Worm (Caenorhabditis elegans) whole organism, late embryonic: ENCODE data around the gene C25A11.2.

ENCODE experiments used
- C08G9.2 ChIP-seq: sonication (generic microtip); optimal IDR thresholded peaks from 2 replicates; lab custom pipeline; 2016; ENCODE audit warnings: mild to moderate bottlenecking, missing genetic modification characterization, moderate library complexity, missing compliant biosample characterization
- F13H6.1 ChIP-seq: sonication (generic microtip); optimal IDR thresholded peaks from 2 replicates; lab custom pipeline; 2016; ENCODE audit warnings: missing genetic modification characterization, missing compliant biosample characterization
- K09A11.1 ChIP-seq: sonication (generic microtip); optimal IDR thresholded peaks from 2 replicates; lab custom pipeline; 2017; ENCODE audit warnings: antibody characterized with exemption, mild to moderate bottlenecking, missing genetic modification characterization, missing compliant biosample characterization; ENCODE audit not compliant: insufficient read depth
- Y22D7AL.16 ChIP-seq: sonication (generic microtip); optimal IDR thresholded peaks from 2 replicates; lab custom pipeline; 2016; ENCODE audit warnings: missing genetic modification characterization, missing compliant biosample characterization
- ahr-1 ChIP-seq: sonication (generic microtip); optimal IDR thresholded peaks from 2 replicates; lab custom pipeline; 2016; ENCODE audit warnings: missing genetic modification characterization, missing compliant biosample characterization
- ama-1 ChIP-seq: fragments of 150-350 bp; optimal IDR thresholded peaks from 2 replicates; lab custom pipeline; 2014
- ceh-14 ChIP-seq: sonication (generic microtip); optimal IDR thresholded peaks from 2 replicates; lab custom pipeline; 2016; ENCODE audit warnings: missing genotype, missing genetic modification characterization, missing compliant biosample characterization
- ceh-18 ChIP-seq: sonication (generic microtip); optimal IDR thresholded peaks from 2 replicates; lab custom pipeline; 2016; ENCODE audit warnings: missing genetic modification characterization, missing compliant biosample characterization
- ceh-2 ChIP-seq: sonication (generic microtip); optimal IDR thresholded peaks from 2 replicates; lab custom pipeline; 2016; ENCODE audit warnings: missing genotype, missing genetic modification characterization, missing compliant biosample characterization
- ceh-22 ChIP-seq: sonication (generic microtip); optimal IDR thresholded peaks from 2 replicates; lab custom pipeline; 2017; ENCODE audit warnings: missing biosample characterization, missing genetic modification characterization
- ceh-24 ChIP-seq: sonication (generic microtip); optimal IDR thresholded peaks from 2 replicates; lab custom pipeline; 2016; ENCODE audit warnings: mild to moderate bottlenecking, missing genetic modification characterization, missing compliant biosample characterization
- ceh-30 ChIP-seq: fragments of 150-350 bp; optimal IDR thresholded peaks from 2 replicates; lab custom pipeline; 2014; ENCODE audit warnings: missing biosample characterization, missing genetic modification characterization
- ceh-31 ChIP-seq: sonication (generic microtip); optimal IDR thresholded peaks from 2 replicates; lab custom pipeline; 2016; ENCODE audit warnings: missing genetic modification characterization, missing compliant biosample characterization
- ceh-6 ChIP-seq: fragments of 200-800 bp; sonication (Bioruptor generic); optimal IDR thresholded peaks from 2 replicates; lab custom pipeline; 2018; ENCODE audit warnings: mild to moderate bottlenecking, missing genetic modification characterization, missing compliant biosample characterization
- ceh-9 ChIP-seq: sonication (generic microtip); optimal IDR thresholded peaks from 2 replicates; lab custom pipeline; 2016; ENCODE audit warnings: mild to moderate bottlenecking, missing genetic modification characterization, inconsistent platforms, missing compliant biosample characterization
- che-1 ChIP-seq: sonication (generic microtip); optimal IDR thresholded peaks from 2 replicates; lab custom pipeline; 2016; ENCODE audit warnings: mild to moderate bottlenecking, missing genetic modification characterization, missing compliant biosample characterization
- dve-1 ChIP-seq: sonication (generic microtip); optimal IDR thresholded peaks from 2 replicates; lab custom pipeline; 2017; ENCODE audit warnings: antibody characterized with exemption, mild to moderate bottlenecking, missing genetic modification characterization, missing compliant biosample characterization
- elt-2 ChIP-seq: sonication (generic microtip); optimal IDR thresholded peaks from 2 replicates; lab custom pipeline; 2016; ENCODE audit warnings: missing genetic modification reagents, missing genetic modification characterization, missing compliant biosample characterization
- eyg-1 ChIP-seq: sonication (generic microtip); optimal IDR thresholded peaks from 2 replicates; lab custom pipeline; 2016; ENCODE audit warnings: missing genotype, missing genetic modification characterization, missing compliant biosample characterization
- fax-1 ChIP-seq: sonication (generic microtip); optimal IDR thresholded peaks from 2 replicates; lab custom pipeline; 2016; ENCODE audit warnings: missing genotype, missing genetic modification characterization, missing compliant biosample characterization
- fkh-6 ChIP-seq: sonication (generic microtip); optimal IDR thresholded peaks from 2 replicates; lab custom pipeline; 2016; ENCODE audit warnings: missing genetic modification characterization, missing compliant biosample characterization
- gmeb-2 ChIP-seq: sonication (generic microtip); optimal IDR thresholded peaks from 2 replicates; lab custom pipeline; 2016; ENCODE audit warnings: missing genetic modification characterization, inconsistent platforms, missing compliant biosample characterization
- hlh-13 ChIP-seq: fragments of 200-800 bp; sonication (Bioruptor generic); optimal IDR thresholded peaks from 2 replicates; lab custom pipeline; 2018; ENCODE audit warnings: mild to moderate bottlenecking, missing genetic modification characterization, missing compliant biosample characterization
- hlh-15 ChIP-seq: sonication (generic microtip); optimal IDR thresholded peaks from 2 replicates; lab custom pipeline; 2016; ENCODE audit warnings: missing genetic modification characterization, missing compliant biosample characterization
- hlh-30 ChIP-seq: sonication (generic microtip); optimal IDR thresholded peaks from 2 replicates; lab custom pipeline; 2017; ENCODE audit warnings: antibody characterized with exemption, missing genetic modification characterization, missing compliant biosample characterization; ENCODE audit not compliant: insufficient read depth
- hlh-6 ChIP-seq: sonication (generic microtip); optimal IDR thresholded peaks from 2 replicates; lab custom pipeline; 2016; ENCODE audit warnings: missing genotype, missing genetic modification characterization, missing compliant biosample characterization
- hlh-8 ChIP-seq: sonication (generic microtip); optimal IDR thresholded peaks from 2 replicates; lab custom pipeline; 2016; ENCODE audit warnings: missing genotype, missing genetic modification characterization, missing compliant biosample characterization
- lin-11 ChIP-seq: fragments of 200-800 bp; sonication (Bioruptor generic); optimal IDR thresholded peaks from 2 replicates; lab custom pipeline; 2018; ENCODE audit warnings: mild to moderate bottlenecking, missing genetic modification characterization, missing compliant biosample characterization
- madf-2 ChIP-seq: sonication (generic microtip); optimal IDR thresholded peaks from 2 replicates; lab custom pipeline; 2017; ENCODE audit warnings: missing genetic modification characterization, missing compliant biosample characterization
- mec-3 ChIP-seq: sonication (generic microtip); optimal IDR thresholded peaks from 2 replicates; lab custom pipeline; 2016; ENCODE audit warnings: borderline replicate concordance, missing genetic modification characterization, missing compliant biosample characterization
- nfya-1 ChIP-seq: sonication (generic microtip); optimal IDR thresholded peaks from 2 replicates; lab custom pipeline; 2017; ENCODE audit warnings: missing genetic modification characterization, mild to moderate bottlenecking, missing compliant biosample characterization, antibody characterized with exemption, moderate library complexity
- nhr-11 ChIP-seq: fragments of 150-350 bp; optimal IDR thresholded peaks from 2 replicates; lab custom pipeline; 2014; ENCODE audit warnings: missing biosample characterization, missing genetic modification characterization
- nhr-232 ChIP-seq: sonication (generic microtip); optimal IDR thresholded peaks from 2 replicates; lab custom pipeline; 2016; ENCODE audit warnings: missing genetic modification characterization, missing compliant biosample characterization
- npax-4 ChIP-seq: sonication (generic microtip); optimal IDR thresholded peaks from 2 replicates; lab custom pipeline; 2016; ENCODE audit warnings: missing genetic modification characterization, missing compliant biosample characterization
- odd-2 ChIP-seq: sonication (generic microtip); optimal IDR thresholded peaks from 2 replicates; lab custom pipeline; 2017; ENCODE audit warnings: antibody characterized with exemption, mild to moderate bottlenecking, missing genetic modification characterization, missing compliant biosample characterization
- pha-2 ChIP-seq: sonication (generic microtip); optimal IDR thresholded peaks from 2 replicates; lab custom pipeline; 2017; ENCODE audit warnings: mild to moderate bottlenecking, missing genetic modification characterization, missing compliant biosample characterization
- ref-2 ChIP-seq: sonication (generic microtip); optimal IDR thresholded peaks from 2 replicates; lab custom pipeline; 2016; ENCODE audit warnings: missing genetic modification characterization, missing compliant biosample characterization
- rnt-1 ChIP-seq: sonication (generic microtip); optimal IDR thresholded peaks from 2 replicates; lab custom pipeline; 2016; ENCODE audit warnings: missing genetic modification characterization, missing compliant biosample characterization
- sdc-2 ChIP-seq: sonication (generic microtip); optimal IDR thresholded peaks from 2 replicates; lab custom pipeline; 2016; ENCODE audit warnings: missing genotype, missing genetic modification characterization, missing compliant biosample characterization
- sox-2 ChIP-seq: fragments of 200-800 bp; sonication (Bioruptor generic); IDR thresholded peaks from 2 replicates; pipeline ENCODE4 v1.3.6; 2022; ENCODE audit warnings: missing genetic modification reagents, missing genetic modification characterization, missing compliant biosample characterization
- sox-4 ChIP-seq: sonication (generic microtip); optimal IDR thresholded peaks from 2 replicates; lab custom pipeline; 2017; ENCODE audit warnings: mild to moderate bottlenecking, missing genetic modification characterization, inconsistent platforms, missing compliant biosample characterization
- tbx-2 ChIP-seq: sonication (generic microtip); optimal IDR thresholded peaks from 2 replicates; lab custom pipeline; 2016; ENCODE audit warnings: missing genetic modification characterization, missing compliant biosample characterization
- ttx-3 ChIP-seq: sonication (generic microtip); optimal IDR thresholded peaks from 2 replicates; lab custom pipeline; 2016; ENCODE audit warnings: missing genetic modification reagents, missing genetic modification characterization, missing compliant biosample characterization
- unc-3 ChIP-seq, 2 experiments: fragments of 200-800 bp in 1 of 2; sonication (Bioruptor generic) in 1 of 2; sonication (generic microtip) in 1 of 2; conservative IDR thresholded peaks in 1 of 2; optimal IDR thresholded peaks in 1 of 2; 2 replicates each; pipeline versions ENCODE4 v1.3.6 to Lab custom; 2016 to 2022; ENCODE audit warnings: missing compliant biosample characterization in 2 of 2, missing genetic modification characterization in 2 of 2, missing genetic modification reagents in 1 of 2
- unc-42 ChIP-seq: sonication (generic microtip); optimal IDR thresholded peaks from 2 replicates; lab custom pipeline; 2016; ENCODE audit warnings: missing genotype, missing genetic modification characterization, missing compliant biosample characterization
- unc-55 ChIP-seq: sonication (generic microtip); optimal IDR thresholded peaks from 2 replicates; lab custom pipeline; 2017; ENCODE audit warnings: missing biosample characterization, missing genetic modification reagents, missing genetic modification characterization
- unc-86 ChIP-seq: sonication (generic microtip); optimal IDR thresholded peaks from 2 replicates; lab custom pipeline; 2016; ENCODE audit warnings: missing genetic modification characterization, missing compliant biosample characterization
- zip-5 ChIP-seq: sonication (generic microtip); optimal IDR thresholded peaks from 2 replicates; lab custom pipeline; 2016; ENCODE audit warnings: missing genetic modification characterization, missing compliant biosample characterization
- ztf-16 ChIP-seq: sonication (generic microtip); optimal IDR thresholded peaks from 2 replicates; lab custom pipeline; 2017; ENCODE audit warnings: missing genetic modification characterization, missing compliant biosample characterization

The C25A11.2 gene

ce11 chrX:9088620-9089019 is 25.2 kb upstream of the C25A11.2 start:
- TF ChIP-seq mec-3 (tag; lab: Kevin White, UChicago) = no peak

DNA sequence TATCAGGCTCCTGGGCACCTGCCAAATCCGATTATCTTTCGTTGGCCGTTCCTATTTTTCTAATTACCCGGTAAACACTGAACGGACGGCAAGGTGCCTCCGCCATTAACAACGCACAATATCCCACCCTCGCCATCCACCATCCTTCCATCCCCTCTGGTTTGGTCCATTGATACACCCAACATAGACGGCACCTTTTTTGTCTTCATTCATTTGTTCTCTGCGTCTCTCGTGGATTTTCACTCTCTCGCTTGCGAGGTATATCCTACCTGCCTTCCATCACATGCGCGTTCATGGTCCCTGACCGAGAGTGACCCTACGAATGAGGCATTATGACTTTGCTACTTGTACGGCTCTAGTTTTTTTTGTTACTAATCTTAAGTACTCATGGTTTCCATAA is 24.3 kb upstream of the C25A11.2 start:
- TF ChIP-seq tbx-2 (tag; lab: Kevin White, UChicago) (no peak), hlh-15 (no peak), ceh-31 (tag; lab: Kevin White, UChicago) (peak; percentile 57), ceh-9 (tag; lab: Kevin White, UChicago) (no peak), odd-2 (tag; lab: Kevin White, UChicago) (no peak), gmeb-2 (tag; lab: Kevin White, UChicago) (no peak), nfya-1 (peak; percentile 22), F13H6.1 (tag; lab: Kevin White, UChicago) (no peak), hlh-30 (tag; lab: Kevin White, UChicago) (peak; percentile 33), ref-2 (tag; lab: Kevin White, UChicago) (peak; percentile 41)

DNA sequence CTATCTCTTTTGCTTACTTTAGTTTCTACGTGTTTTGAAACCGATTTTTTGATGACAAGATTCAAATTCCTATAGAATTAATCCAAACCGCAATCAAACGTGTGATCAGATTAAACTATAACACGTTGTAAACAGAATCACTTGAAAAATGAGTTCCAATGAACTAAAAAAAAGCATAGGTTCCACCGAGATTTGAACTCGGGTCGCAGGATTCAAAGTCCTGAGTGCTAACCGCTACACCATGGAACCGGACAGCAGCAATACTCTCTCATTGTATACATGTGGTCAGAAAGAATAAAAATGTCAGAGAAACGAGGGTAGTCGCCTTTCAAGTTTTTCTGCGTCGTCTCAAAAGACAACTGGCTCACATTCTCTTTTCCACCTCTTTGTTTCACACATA is 22.5 kb upstream of the C25A11.2 start:
- TF ChIP-seq sox-4 (tag; lab: Kevin White, UChicago) = peak; percentile 22
- no peak for TF ChIP-seq tbx-2 (tag; lab: Kevin White, UChicago)
- TF ChIP-seq ceh-22 = no peak
- TF ChIP-seq ceh-24 (tag; lab: Kevin White, UChicago) = no peak
- peak; percentile 30 for TF ChIP-seq gmeb-2 (tag; lab: Kevin White, UChicago)
- TF ChIP-seq nhr-232 (tag; lab: Kevin White, UChicago) = peak; percentile 45
- no peak for TF ChIP-seq hlh-8 (tag; lab: Kevin White, UChicago)
- TF ChIP-seq hlh-13 (GFP tag; lab: Kevin White, UChicago) = no peak
- no peak for TF ChIP-seq ama-1 (lab: Kevin White, UChicago)
- TF ChIP-seq nhr-11 (tag; lab: Kevin White, UChicago) = no peak
- no peak for TF ChIP-seq F13H6.1 (tag; lab: Kevin White, UChicago)
- TF ChIP-seq sdc-2 (tag; lab: Kevin White, UChicago) = peak; percentile 45
- TF ChIP-seq ceh-9 (tag; lab: Kevin White, UChicago) = no peak
- TF ChIP-seq unc-3 (GFP tag; conservative IDR thresholded peaks at IDR 0.05; lab: Robert Waterston, UW) = peak; percentile 56; the same call in 1 of the 2 replicates
- TF ChIP-seq unc-3 (tag; optimal IDR thresholded peaks at IDR 0.05; lab: Kevin White, UChicago) = no peak
- TF ChIP-seq ref-2 (tag; lab: Kevin White, UChicago) = no peak
- no peak for TF ChIP-seq K09A11.1 (tag; lab: Kevin White, UChicago)
- TF ChIP-seq pha-2 (tag; lab: Kevin White, UChicago) = peak; percentile 9
- TF ChIP-seq ztf-16 (tag; lab: Kevin White, UChicago) = peak; percentile 4
- TF ChIP-seq unc-55 (GFP tag; lab: Kevin White, UChicago) = no peak
- no peak for TF ChIP-seq rnt-1
- no peak for TF ChIP-seq eyg-1 (tag; lab: Kevin White, UChicago)
- TF ChIP-seq ceh-18 = peak; percentile 19
- TF ChIP-seq unc-86 (tag; lab: Kevin White, UChicago) = peak; percentile 8
- peak; percentile 27 for TF ChIP-seq elt-2
- peak; percentile 3 for TF ChIP-seq madf-2 (tag; lab: Kevin White, UChicago)
- TF ChIP-seq zip-5 (tag; lab: Kevin White, UChicago) = no peak
- TF ChIP-seq C08G9.2 (tag; lab: Kevin White, UChicago) = peak; percentile 44
- peak; percentile 34 for TF ChIP-seq lin-11 (tag; lab: Kevin White, UChicago)
- TF ChIP-seq ttx-3 (tag; lab: Kevin White, UChicago) = no peak
- no peak for TF ChIP-seq ceh-14
- no peak for TF ChIP-seq ceh-30 (tag; lab: Kevin White, UChicago)
- TF ChIP-seq npax-4 (tag; lab: Kevin White, UChicago) = no peak
- TF ChIP-seq Y22D7AL.16 (tag; lab: Kevin White, UChicago) = no peak
- TF ChIP-seq ahr-1 (tag; lab: Kevin White, UChicago) = no peak
- peak; percentile 13 for TF ChIP-seq fax-1 (tag; lab: Kevin White, UChicago)
- TF ChIP-seq che-1 (tag; lab: Kevin White, UChicago) = peak; percentile 24
- TF ChIP-seq hlh-6 = no peak
- no peak for TF ChIP-seq sox-2 (GFP tag; lab: Robert Waterston, UW)
- TF ChIP-seq fkh-6 (tag; lab: Kevin White, UChicago) = no peak
- peak; percentile 34 for TF ChIP-seq ceh-6 (GFP tag; lab: Kevin White, UChicago)
- no peak for TF ChIP-seq dve-1
- TF ChIP-seq unc-42 (tag; lab: Kevin White, UChicago) = no peak
- TF ChIP-seq ceh-2 (tag; lab: Kevin White, UChicago) = no peak
